Worm (Caenorhabditis elegans): Measurements from ENCODE around the gene K02A2.1.

- TF ChIP-seq lsy-2 (tag; optimal IDR thresholded peaks at IDR 0.05) (no peak), hlh-11 (tag; optimal IDR thresholded peaks at IDR 0.05) (no peak), duxl-1 (tag; optimal IDR thresholded peaks at IDR 0.05; ENCODE audit: poor library complexity) (no peak), skn-1 (tag; optimal IDR thresholded peaks at IDR 0.05) (no peak), nhr-11 (tag; optimal IDR thresholded peaks at IDR 0.05) (no peak), nhr-76 (tag; optimal IDR thresholded peaks at IDR 0.05) (no peak), ceh-82 (tag; optimal IDR thresholded peaks at IDR 0.05) (no peak), unc-130 (GFP tag; optimal IDR thresholded peaks at IDR 0.05) (no peak), aly-2 (tag; optimal IDR thresholded peaks at IDR 0.05) (no peak), php-3 (GFP tag; IDR thresholded peaks at IDR 0.05) (no peak), daf-12 (tag; optimal IDR thresholded peaks at IDR 0.05) (no peak)
Measured at ce11 chrII:7434182-7434581, 876 bp upstream of the K02A2.1 start, which contains the start of gene kcc-3.

All from whole organism, L4 larva.